Worm (Caenorhabditis elegans): ENCODE results near the gene F48G7.9.

DNA sequence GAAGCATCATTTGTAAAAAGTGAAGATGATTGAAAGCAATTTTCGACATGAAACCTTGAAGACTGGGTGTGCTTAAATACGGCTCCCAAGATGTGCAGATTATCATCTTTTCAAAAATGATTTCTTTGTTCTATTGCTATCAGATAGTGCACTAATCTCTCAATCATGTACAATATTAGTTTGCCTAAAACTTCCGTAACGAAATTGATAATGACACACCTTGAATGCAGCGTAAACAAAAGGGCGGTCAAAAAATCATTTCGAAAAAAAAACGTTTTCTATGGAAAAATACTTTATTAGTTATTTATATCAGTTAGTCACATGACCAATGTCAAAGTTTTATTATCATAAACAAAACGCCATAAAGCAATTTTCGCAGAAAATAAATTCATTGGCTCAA lies 5.5 kb downstream of the F48G7.9 start, which contains the start of gene F48G7.5:
- TF ChIP-seq nhr-11 (tag; optimal IDR thresholded peaks at IDR 0.05), result no peak
- no peak for TF ChIP-seq ets-4 (tag; optimal IDR thresholded peaks at IDR 0.05)
- TF ChIP-seq che-1 (tag; optimal IDR thresholded peaks at IDR 0.05), result no peak
- TF ChIP-seq ceh-24 (tag; optimal IDR thresholded peaks at IDR 0.05), result no peak
- TF ChIP-seq ceh-19 (GFP tag; optimal IDR thresholded peaks at IDR 0.05), result no peak
- no peak for TF ChIP-seq F13H6.1 (tag; optimal IDR thresholded peaks at IDR 0.05)
- no peak for TF ChIP-seq fkh-10 (GFP tag; optimal IDR thresholded peaks at IDR 0.05)
- no peak for TF ChIP-seq T23F11.4 (GFP tag; optimal IDR thresholded peaks at IDR 0.05)
- TF ChIP-seq pag-3 (tag; optimal IDR thresholded peaks at IDR 0.05; ENCODE audit: borderline replicate concordance), result no peak
- no peak for TF ChIP-seq tbx-2 (tag; optimal IDR thresholded peaks at IDR 0.05)
- TF ChIP-seq pqm-1 (tag; optimal IDR thresholded peaks at IDR 0.05), result no peak
